Fruit fly (Drosophila melanogaster): ENCODE results near the gene bcn92.

The bcn92 gene

DNA sequence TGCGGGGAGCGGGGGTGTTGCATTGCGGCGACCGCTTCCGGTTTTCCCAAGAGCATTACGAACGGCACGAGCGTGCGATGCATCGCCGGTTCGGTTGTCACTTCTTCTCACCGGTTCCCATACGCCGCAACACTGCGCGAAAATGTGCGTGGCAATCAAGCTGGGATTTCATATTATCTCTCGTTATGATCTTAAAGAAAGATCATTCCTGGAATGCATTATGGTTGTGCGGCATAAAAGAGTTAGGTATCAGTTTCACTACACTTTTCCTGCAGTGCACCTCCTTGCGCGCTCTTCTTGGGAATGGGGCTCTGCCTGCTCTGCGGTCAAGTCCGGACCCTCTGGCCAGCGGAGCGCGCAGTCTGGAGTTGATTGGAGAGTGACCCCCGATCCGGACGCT, 16.7 kb upstream of the bcn92 start (continued):
- peak; percentile 9 for TF ChIP-seq CG12942 (GFP tag; optimal IDR thresholded peaks at IDR 0.05)
- TF ChIP-seq Drgx (GFP tag; IDR thresholded peaks at IDR 0.05): peak; percentile 81
- TF ChIP-seq nom (GFP tag; optimal IDR thresholded peaks at IDR 0.05): no peak
- no peak for TF ChIP-seq crp (GFP tag; optimal IDR thresholded peaks at IDR 0.05)
- TF ChIP-seq CG6272 (GFP tag; IDR thresholded peaks at IDR 0.05): no peak
- peak; percentile 55; the same call in 1 of the 3 replicates for TF ChIP-seq ase (GFP tag; IDR thresholded peaks at IDR 0.05)
- no peak for TF ChIP-seq CG4730 (GFP tag; IDR thresholded peaks at IDR 0.05)
- TF ChIP-seq eyg (GFP tag; optimal IDR thresholded peaks at IDR 0.05): no peak
- no peak for TF ChIP-seq CG15479 (GFP tag; optimal IDR thresholded peaks at IDR 0.05)
- peak; percentile 50 for TF ChIP-seq CG8944 (GFP tag; optimal IDR thresholded peaks at IDR 0.05)
- peak; percentile 33; the same call in 1 of the 2 replicates for TF ChIP-seq E2f2 (GFP tag; IDR thresholded peaks at IDR 0.05)
- peak; percentile 82 for TF ChIP-seq CG17328 (GFP tag; IDR thresholded peaks at IDR 0.05)
- no peak for TF ChIP-seq disco-r (GFP tag; optimal IDR thresholded peaks at IDR 0.05)
- TF ChIP-seq scrt (GFP tag; optimal IDR thresholded peaks at IDR 0.05): no peak
- TF ChIP-seq Atf6 (GFP tag; IDR thresholded peaks at IDR 0.05): no peak
- peak; percentile 51 for TF ChIP-seq ewg (GFP tag; optimal IDR thresholded peaks at IDR 0.05)
- peak; percentile 59; the same call in 3 of the 4 replicates for TF ChIP-seq Gug (GFP tag; IDR thresholded peaks at IDR 0.05)
- TF ChIP-seq CG11247 (GFP tag; IDR thresholded peaks at IDR 0.05): no peak
- TF ChIP-seq Atf3 (GFP tag; optimal IDR thresholded peaks at IDR 0.05): no peak
- TF ChIP-seq CG16779 (GFP tag; IDR thresholded peaks at IDR 0.05): no peak
- TF ChIP-seq slbo (GFP tag; IDR thresholded peaks at IDR 0.05): peak; percentile 53
- no peak for TF ChIP-seq en (GFP tag; optimal IDR thresholded peaks at IDR 0.05)
- no peak for TF ChIP-seq so (GFP tag; IDR thresholded peaks at IDR 0.05)
- no peak for TF ChIP-seq CG2129 (GFP tag; IDR thresholded peaks at IDR 0.05; ENCODE audit: partially characterized antibody)
- peak; percentile 74 for TF ChIP-seq wor (GFP tag; IDR thresholded peaks at IDR 0.05)
- TF ChIP-seq kay (GFP tag; optimal IDR thresholded peaks at IDR 0.05): no peak
- TF ChIP-seq HLHmδ (GFP tag; optimal IDR thresholded peaks at IDR 0.05): no peak
- no peak for TF ChIP-seq CG14860 (GFP tag; IDR thresholded peaks at IDR 0.05; ENCODE audit: partially characterized antibody)
- TF ChIP-seq Doc3 (GFP tag; IDR thresholded peaks at IDR 0.05; ENCODE audit: partially characterized antibody): no peak
- TF ChIP-seq Nf-YC (tag; optimal IDR thresholded peaks at IDR 0.05): no peak
- TF ChIP-seq Bgb (GFP tag; IDR thresholded peaks at IDR 0.05; ENCODE audit: partially characterized antibody): no peak
- no peak for TF ChIP-seq Sox100B (GFP tag; optimal IDR thresholded peaks at IDR 0.05)
- no peak for TF ChIP-seq Jarid2 (GFP tag; optimal IDR thresholded peaks at IDR 0.05)
- peak; percentile 5 for TF ChIP-seq lilli (GFP tag; optimal IDR thresholded peaks at IDR 0.05)
- TF ChIP-seq Abd-B (GFP tag; optimal IDR thresholded peaks at IDR 0.05): no peak
- no peak for TF ChIP-seq HHEX (GFP tag; optimal IDR thresholded peaks at IDR 0.05)
- TF ChIP-seq Deaf1 (tag; optimal IDR thresholded peaks at IDR 0.05): no peak
- no peak for TF ChIP-seq Lim3 (GFP tag; IDR thresholded peaks at IDR 0.05)
- no peak for TF ChIP-seq dmrt11E (tag; optimal IDR thresholded peaks at IDR 0.05)
- TF ChIP-seq tgo (GFP tag; IDR thresholded peaks at IDR 0.05): 0 out of 3 replicates have a peak, but pooled peaks have one; percentile 26
- peak; percentile 19 for TF ChIP-seq CG1602 (GFP tag; optimal IDR thresholded peaks at IDR 0.05)
- TF ChIP-seq CG10959 (GFP tag; IDR thresholded peaks at IDR 0.05): no peak
- peak; percentile 59 for TF ChIP-seq CG11504 (tag; optimal IDR thresholded peaks at IDR 0.05)
- no peak for TF ChIP-seq CG11085 (GFP tag; IDR thresholded peaks at IDR 0.05)
- 0 out of 2 replicates have a peak, but pooled peaks have one; percentile 26 for TF ChIP-seq aop (GFP tag; IDR thresholded peaks at IDR 0.05)
- TF ChIP-seq BtbVII (GFP tag; optimal IDR thresholded peaks at IDR 0.05): no peak
- no peak for TF ChIP-seq zfh2 (GFP tag; optimal IDR thresholded peaks at IDR 0.05)
- no peak for TF ChIP-seq insv (GFP tag; optimal IDR thresholded peaks at IDR 0.05)
- TF ChIP-seq E2f1 (GFP tag; IDR thresholded peaks at IDR 0.05): peak; percentile 46; the same call in 1 of the 2 replicates
- no peak for TF ChIP-seq Dref (GFP tag; IDR thresholded peaks at IDR 0.05)
- no peak for TF ChIP-seq CG4328 (GFP tag; optimal IDR thresholded peaks at IDR 0.05)

Data from whole organism, embryonic.